Worm (Caenorhabditis elegans) whole organism, L2 larva: ENCODE data around the gene nmad-1.
A peak's percentile ranks its signal among the peaks of the same experiment; 100 is the strongest.

Experiments
- C34F6.9 ChIP-seq: fragments of 150-350 bp; optimal IDR thresholded peaks from 2 replicates; lab custom pipeline; 2014; ENCODE audit warnings: missing biosample characterization, missing genetic modification characterization
- F13H6.1 ChIP-seq: sonication (generic microtip); optimal IDR thresholded peaks from 2 replicates; lab custom pipeline; 2016; ENCODE audit warnings: missing genetic modification characterization, missing compliant biosample characterization
- Y55F3AM.14 ChIP-seq: fragments of 200-800 bp; sonication (Bioruptor generic); optimal IDR thresholded peaks from 2 replicates; lab custom pipeline; 2018; ENCODE audit warnings: mild to moderate bottlenecking, missing genetic modification characterization, missing compliant biosample characterization
- ZK546.5 ChIP-seq: sonication (generic microtip); optimal IDR thresholded peaks from 2 replicates; lab custom pipeline; 2017; ENCODE audit warnings: missing biosample characterization, missing genetic modification characterization
- alr-1 ChIP-seq: fragments of 150-350 bp; optimal IDR thresholded peaks from 2 replicates; lab custom pipeline; 2014; ENCODE audit warnings: missing biosample characterization, missing genetic modification characterization
- aly-2 ChIP-seq: fragments of 150-350 bp; optimal IDR thresholded peaks from 2 replicates; lab custom pipeline; 2014; ENCODE audit warnings: missing biosample characterization, missing genetic modification characterization
- ama-1 ChIP-seq: fragments of 150-350 bp; optimal IDR thresholded peaks from 2 replicates; lab custom pipeline; 2018; ENCODE audit warnings: inconsistent platforms
- blmp-1 ChIP-seq: sonication (generic microtip); optimal IDR thresholded peaks from 2 replicates; lab custom pipeline; 2017; ENCODE audit warnings: missing genetic modification characterization, mild to moderate bottlenecking, missing compliant biosample characterization, antibody characterized with exemption, moderate library complexity; ENCODE audit not compliant: insufficient read depth
- ceh-82 ChIP-seq: fragments of 150-350 bp; optimal IDR thresholded peaks from 2 replicates; lab custom pipeline; 2014; ENCODE audit warnings: missing biosample characterization, missing genetic modification characterization
- crh-2 ChIP-seq: sonication (generic microtip); optimal IDR thresholded peaks from 2 replicates; lab custom pipeline; 2017; ENCODE audit warnings: missing biosample characterization, missing genetic modification characterization
- egl-27 ChIP-seq: sonication (generic microtip); optimal IDR thresholded peaks from 3 replicates; lab custom pipeline; 2017; ENCODE audit warnings: missing biosample characterization, missing genetic modification reagents, missing genetic modification characterization
- elt-1 ChIP-seq: fragments of 150-350 bp; optimal IDR thresholded peaks from 2 replicates; lab custom pipeline; 2014; ENCODE audit warnings: missing biosample characterization, missing genetic modification characterization
- fos-1 ChIP-seq: fragments of 150-350 bp; optimal IDR thresholded peaks from 2 replicates; lab custom pipeline; 2014; ENCODE audit warnings: missing biosample characterization, missing genetic modification characterization
- gmeb-1 ChIP-seq: fragments of 150-350 bp; optimal IDR thresholded peaks from 2 replicates; lab custom pipeline; 2014; ENCODE audit warnings: missing biosample characterization, missing genetic modification characterization
- lin-11 ChIP-seq: fragments of 150-350 bp; sonication (generic microtip); optimal IDR thresholded peaks from 2 replicates; lab custom pipeline; 2014; ENCODE audit warnings: missing biosample characterization, missing genetic modification characterization, inconsistent platforms, mixed read lengths
- lin-13 ChIP-seq: fragments of 150-350 bp; optimal IDR thresholded peaks from 2 replicates; lab custom pipeline; 2014; ENCODE audit warnings: missing biosample characterization, missing genetic modification reagents, missing genetic modification characterization
- lin-39 ChIP-seq: fragments of 150-350 bp; optimal IDR thresholded peaks from 2 replicates; lab custom pipeline; 2014; ENCODE audit warnings: missing biosample characterization, missing genetic modification reagents, missing genetic modification characterization
- lsy-2 ChIP-seq, 2 experiments: fragments of 150-350 bp in 1 of 2; sonication (generic microtip) in 1 of 2; optimal IDR thresholded peaks; 2 replicates each; lab custom pipeline; 2014 to 2017; ENCODE audit warnings: missing biosample characterization in 2 of 2, missing genetic modification characterization in 2 of 2
- mab-5 ChIP-seq: fragments of 150-350 bp; optimal IDR thresholded peaks from 2 replicates; lab custom pipeline; 2014; ENCODE audit warnings: missing biosample characterization, missing genetic modification characterization
- mbf-1 ChIP-seq: sonication (generic microtip); optimal IDR thresholded peaks from 2 replicates; lab custom pipeline; 2017; ENCODE audit warnings: missing biosample characterization, missing genetic modification characterization
- mdl-1 ChIP-seq, 2 experiments: fragments of 150-350 bp in 1 of 2; sonication (generic microtip) in 1 of 2; optimal IDR thresholded peaks; 2 replicates each; lab custom pipeline; 2017; ENCODE audit warnings: missing biosample characterization in 2 of 2, missing genetic modification characterization in 2 of 2
- nhr-10 ChIP-seq: sonication (generic microtip); optimal IDR thresholded peaks from 2 replicates; lab custom pipeline; 2017; ENCODE audit warnings: missing biosample characterization, missing genetic modification characterization
- nhr-11 ChIP-seq: fragments of 150-350 bp; optimal IDR thresholded peaks from 2 replicates; lab custom pipeline; 2014; ENCODE audit warnings: missing biosample characterization, missing genetic modification characterization
- nhr-12 ChIP-seq: fragments of 150-350 bp; optimal IDR thresholded peaks from 2 replicates; lab custom pipeline; 2014; ENCODE audit warnings: missing biosample characterization, missing genetic modification characterization
- nhr-129 ChIP-seq: fragments of 150-350 bp; optimal IDR thresholded peaks from 2 replicates; lab custom pipeline; 2014; ENCODE audit warnings: missing biosample characterization, missing genetic modification characterization
- nhr-21 ChIP-seq: fragments of 150-350 bp; optimal IDR thresholded peaks from 2 replicates; lab custom pipeline; 2014; ENCODE audit warnings: missing biosample characterization, missing genetic modification characterization
- nhr-23 ChIP-seq: fragments of 150-350 bp; optimal IDR thresholded peaks from 2 replicates; lab custom pipeline; 2014; ENCODE audit warnings: missing biosample characterization, missing genetic modification reagents, missing genetic modification characterization
- nhr-6 ChIP-seq: fragments of 150-350 bp; optimal IDR thresholded peaks from 2 replicates; lab custom pipeline; 2014; ENCODE audit warnings: missing biosample characterization, missing genetic modification characterization
- nhr-77 ChIP-seq: fragments of 150-350 bp; optimal IDR thresholded peaks from 2 replicates; lab custom pipeline; 2014; ENCODE audit warnings: missing biosample characterization, missing genetic modification characterization
- sem-4 ChIP-seq: fragments of 150-350 bp; optimal IDR thresholded peaks from 2 replicates; lab custom pipeline; 2014; ENCODE audit warnings: missing biosample characterization, missing genetic modification reagents, missing genetic modification characterization
- skn-1 ChIP-seq: sonication (generic microtip); optimal IDR thresholded peaks from 2 replicates; lab custom pipeline; 2017; ENCODE audit warnings: missing biosample characterization, missing genetic modification characterization
- sma-3 ChIP-seq: sonication (generic microtip); optimal IDR thresholded peaks from 2 replicates; lab custom pipeline; 2016; ENCODE audit warnings: missing genetic modification reagents, missing genetic modification characterization, missing compliant biosample characterization
- sma-9 ChIP-seq, 2 experiments: fragments of 150-350 bp in 1 of 2; sonication (generic microtip) in 1 of 2; optimal IDR thresholded peaks; 2 replicates each; lab custom pipeline; 2014 to 2016; ENCODE audit warnings: missing genetic modification characterization in 2 of 2, mild to moderate bottlenecking in 1 of 2, missing biosample characterization in 1 of 2, missing compliant biosample characterization in 1 of 2, missing genetic modification reagents in 1 of 2, moderate library complexity in 1 of 2
- snpc-4 ChIP-seq: fragments of 150-350 bp; optimal IDR thresholded peaks from 2 replicates; lab custom pipeline; 2014; ENCODE audit warnings: missing biosample characterization, missing genetic modification characterization
- unc-55 ChIP-seq: fragments of 150-350 bp; sonication (generic microtip); optimal IDR thresholded peaks from 3 replicates; lab custom pipeline; 2014; ENCODE audit warnings: missing biosample characterization, missing genetic modification reagents, missing genetic modification characterization
- unc-62 ChIP-seq: fragments of 150-350 bp; optimal IDR thresholded peaks from 2 replicates; lab custom pipeline; 2014; ENCODE audit warnings: missing biosample characterization, missing genetic modification reagents, missing genetic modification characterization
- zag-1 ChIP-seq: fragments of 150-350 bp; optimal IDR thresholded peaks from 2 replicates; lab custom pipeline; 2014; ENCODE audit warnings: missing biosample characterization, missing genetic modification characterization
- ztf-1 ChIP-seq: fragments of 200-800 bp; sonication (Bioruptor generic); conservative IDR thresholded peaks from 2 replicates; pipeline ENCODE4 v1.3.6; 2022; ENCODE audit warnings: missing genetic modification characterization, missing compliant biosample characterization
- ztf-11 ChIP-seq: sonication (generic microtip); optimal IDR thresholded peaks from 2 replicates; lab custom pipeline; 2017; ENCODE audit warnings: missing biosample characterization, missing genetic modification characterization
- ztf-4 ChIP-seq: fragments of 150-350 bp; optimal IDR thresholded peaks from 2 replicates; lab custom pipeline; 2014; ENCODE audit warnings: missing biosample characterization, missing genetic modification characterization

The nmad-1 gene

DNA sequence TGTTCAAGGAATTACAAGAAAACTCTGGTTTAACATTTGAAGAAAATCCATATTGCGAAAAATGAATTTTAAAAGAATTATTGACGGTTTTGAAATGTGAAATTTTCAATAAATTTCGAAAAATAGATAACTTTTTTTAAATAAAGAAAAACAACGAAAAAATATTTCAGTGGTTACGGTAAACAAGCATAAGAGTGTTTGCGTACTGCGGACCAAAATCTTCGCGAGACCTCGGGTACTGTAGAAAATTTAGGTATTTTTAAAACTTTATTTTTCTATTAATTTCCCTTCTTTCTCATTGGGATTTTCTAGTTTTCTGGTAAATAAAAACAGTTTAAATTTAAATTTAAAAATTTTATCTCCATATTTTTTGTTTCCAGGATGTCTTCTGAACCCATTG, 49.3 kb upstream of the nmad-1 start, which contains the start of gene xnd-1:
xnd-1 (plus strand) TSS at position 381 of the 400 bp plus-strand sequence.
- TF ChIP-seq nhr-11 (tag; lab: Kevin White, UChicago) (no peak), ama-1 (no peak), lin-13 (GFP tag; lab: Kevin White, UChicago) (no peak), nhr-23 (tag; lab: Kevin White, UChicago) (no peak), elt-1 (tag; lab: Kevin White, UChicago) (no peak), nhr-129 (tag; lab: Kevin White, UChicago) (no peak), nhr-10 (no peak), ztf-1 (GFP tag; lab: Robert Waterston, UW) (no peak), lsy-2 (tag; optimal IDR thresholded peaks at IDR 0.05; lab: Kevin White, UChicago) (no peak), nhr-21 (tag; lab: Kevin White, UChicago) (no peak), ztf-11 (no peak), skn-1 (tag; lab: Kevin White, UChicago) (no peak), egl-27 (tag; lab: Kevin White, UChicago) (no peak), C34F6.9 (no peak), unc-62 (GFP tag; lab: Kevin White, UChicago) (no peak), zag-1 (tag; lab: Kevin White, UChicago) (no peak), fos-1 (tag; lab: Kevin White, UChicago) (no peak), ceh-82 (no peak), lin-39 (no peak)

DNA sequence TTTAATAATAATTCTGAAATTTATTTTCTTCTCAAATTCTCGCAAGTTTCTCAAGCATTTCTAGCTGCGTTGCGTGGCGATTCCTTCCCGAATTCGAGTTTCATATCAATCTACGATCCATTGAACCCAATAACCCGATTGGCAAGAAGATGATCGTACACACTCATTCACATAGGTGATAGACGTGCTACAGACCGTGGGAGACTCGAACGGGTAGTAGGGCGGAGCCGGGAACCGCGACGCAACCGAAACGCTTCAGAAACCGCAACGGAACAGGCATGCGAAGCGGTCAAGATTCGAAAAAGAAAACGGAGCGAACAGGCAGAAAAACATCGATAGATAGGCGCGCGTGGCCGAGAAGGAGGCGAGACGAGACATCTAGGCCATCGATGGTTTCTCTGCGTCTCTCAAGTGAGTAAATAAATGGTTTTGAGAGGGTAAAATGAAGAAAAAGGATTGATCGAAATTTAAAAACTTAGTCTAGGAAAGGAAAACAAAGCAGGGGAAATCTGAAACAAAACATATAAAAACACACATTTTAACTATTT, 48.8 kb upstream of the nmad-1 start, which contains the start of gene madf-11:
madf-11 (minus strand) TSS at position 51 of the 548 bp plus-strand sequence.
- TF ChIP-seq nhr-77 (no peak), snpc-4 (tag; lab: Kevin White, UChicago) (peak; percentile 49), ceh-82 (no peak), F13H6.1 (tag; lab: Kevin White, UChicago) (peak; percentile 50), sem-4 (tag; lab: Kevin White, UChicago) (no peak), ztf-1 (GFP tag; lab: Robert Waterston, UW) (no peak), unc-62 (GFP tag; lab: Kevin White, UChicago) (no peak), skn-1 (tag; lab: Kevin White, UChicago) (no peak), unc-55 (peak; percentile 86), crh-2 (tag; lab: Kevin White, UChicago) (peak; percentile 62), fos-1 (tag; lab: Kevin White, UChicago) (peak; percentile 59), elt-1 (tag; lab: Kevin White, UChicago) (no peak), blmp-1 (tag; lab: Kevin White, UChicago) (peak; percentile 4), lsy-2 (tag; optimal IDR thresholded peaks at IDR 0.05; lab: Kevin White, UChicago) (peak; percentile 36 to 81), nhr-129 (tag; lab: Kevin White, UChicago) (peak; percentile 78), gmeb-1 (peak; percentile 65), mbf-1 (tag; lab: Kevin White, UChicago) (no peak), sma-3 (GFP tag; lab: Kevin White, UChicago) (peak; percentile 58), zag-1 (tag; lab: Kevin White, UChicago) (peak; percentile 24), nhr-6 (tag; lab: Kevin White, UChicago) (no peak), sma-9 (GFP tag; optimal IDR thresholded peaks at IDR 0.05; lab: Kevin White, UChicago) (peak; percentile 41), sma-9 (tag; optimal IDR thresholded peaks at IDR 0.05; lab: Kevin White, UChicago) (no peak), C34F6.9 (peak; percentile 77), ztf-4 (no peak), mab-5 (tag; lab: Kevin White, UChicago) (peak; percentile 53), ZK546.5 (no peak), nhr-12 (tag; lab: Kevin White, UChicago) (no peak), ama-1 (no peak), ztf-11 (no peak), aly-2 (no peak), nhr-21 (tag; lab: Kevin White, UChicago) (peak; percentile 55), nhr-23 (tag; lab: Kevin White, UChicago) (no peak), lin-11 (tag; lab: Kevin White, UChicago) (peak; percentile 42), nhr-10 (no peak), Y55F3AM.14 (GFP tag; lab: Kevin White, UChicago) (no peak), lin-13 (GFP tag; lab: Kevin White, UChicago) (peak; percentile 70), mdl-1 (tag; optimal IDR thresholded peaks at IDR 0.05; lab: Kevin White, UChicago) (peak; percentile 27 to 66), alr-1 (tag; lab: Kevin White, UChicago) (no peak)
